Worm (Caenorhabditis elegans): Measurements from ENCODE around the gene ZK418.5.

The ZK418.5 gene

DNA sequence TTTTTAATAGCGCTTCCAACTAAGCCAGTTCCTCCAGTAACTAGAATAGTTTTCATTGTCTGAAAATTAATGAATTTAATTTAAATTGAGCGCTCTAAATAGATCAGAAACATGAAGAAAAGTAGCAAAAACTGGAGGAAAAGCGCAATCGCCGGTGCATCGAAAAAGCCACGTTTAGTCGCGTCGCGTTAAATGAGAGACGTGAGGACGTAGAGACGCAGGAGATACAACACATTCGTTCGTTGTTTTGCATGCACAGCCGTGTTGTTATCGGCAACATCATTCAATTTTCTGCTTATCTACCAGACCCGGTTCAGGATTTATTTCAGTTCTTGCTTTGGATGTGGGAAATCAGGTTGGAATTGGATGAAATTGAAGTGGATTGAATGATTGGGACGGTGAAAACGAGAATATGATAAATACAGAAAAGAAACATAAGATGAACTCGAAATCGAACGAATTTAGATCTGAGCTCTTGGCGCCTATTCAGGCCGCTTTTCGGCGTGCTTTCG is 6.2 kb downstream of the ZK418.5 start, which contains the start of gene ger-1:
TSS of gene ger-1 (minus strand) at position 93 of the 512 bp plus-strand sequence.
- no peak for TF ChIP-seq dao-5 (tag; optimal IDR thresholded peaks at IDR 0.05)
- TF ChIP-seq him-1 (tag; optimal IDR thresholded peaks at IDR 0.05), result no peak
- no peak for TF ChIP-seq W03F9.2 (tag; optimal IDR thresholded peaks at IDR 0.05)

DNA sequence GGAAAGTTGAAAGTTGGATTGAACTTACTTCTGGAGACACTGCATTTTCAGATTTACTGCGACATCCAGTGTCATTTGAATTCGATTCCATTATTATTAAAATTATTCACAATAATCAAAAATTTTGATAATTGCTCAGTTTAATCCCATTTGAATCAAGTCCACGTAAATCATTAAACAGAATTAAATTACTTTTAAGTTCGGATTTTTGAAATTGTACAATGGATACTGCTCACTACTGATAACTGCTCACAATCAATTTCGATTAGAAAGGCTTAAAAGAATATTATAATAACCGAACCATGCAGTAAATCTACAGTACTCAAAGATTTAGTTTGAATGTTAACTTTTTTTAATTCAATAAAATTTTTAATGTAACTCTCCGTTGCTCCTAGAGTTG is 9.5 kb downstream of the ZK418.5 start, which contains the start of gene R01H2.4:
TSS of gene R01H2.4 (minus strand) at position 101 of the 400 bp plus-strand sequence.
- no peak for TF ChIP-seq dao-5 (tag; optimal IDR thresholded peaks at IDR 0.05)
- no peak for TF ChIP-seq W03F9.2 (tag; optimal IDR thresholded peaks at IDR 0.05)
- TF ChIP-seq him-1 (tag; optimal IDR thresholded peaks at IDR 0.05), result no peak

DNA sequence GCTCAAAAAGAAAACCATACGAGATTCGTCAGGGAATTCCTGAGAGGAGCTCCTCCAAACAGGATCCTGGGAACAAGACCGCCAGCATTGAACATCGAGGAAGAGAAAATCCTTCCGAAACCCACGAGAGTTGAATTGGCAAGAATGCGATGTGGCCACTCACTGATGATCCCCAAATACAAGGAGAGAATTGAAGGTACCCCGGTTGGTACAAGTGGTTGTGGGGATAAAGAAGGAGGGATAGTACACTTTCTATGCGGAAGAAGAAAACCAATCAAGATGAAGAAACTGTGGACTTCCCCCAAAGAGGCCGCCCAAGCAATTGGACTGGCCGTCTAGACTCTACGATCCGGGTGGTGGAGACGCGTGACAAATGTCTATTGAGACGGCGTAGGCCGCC is 10.6 kb downstream of the ZK418.5 start:
- TF ChIP-seq him-1 (tag; optimal IDR thresholded peaks at IDR 0.05) (no peak), dao-5 (tag; optimal IDR thresholded peaks at IDR 0.05) (no peak), W03F9.2 (tag; optimal IDR thresholded peaks at IDR 0.05) (no peak)

DNA sequence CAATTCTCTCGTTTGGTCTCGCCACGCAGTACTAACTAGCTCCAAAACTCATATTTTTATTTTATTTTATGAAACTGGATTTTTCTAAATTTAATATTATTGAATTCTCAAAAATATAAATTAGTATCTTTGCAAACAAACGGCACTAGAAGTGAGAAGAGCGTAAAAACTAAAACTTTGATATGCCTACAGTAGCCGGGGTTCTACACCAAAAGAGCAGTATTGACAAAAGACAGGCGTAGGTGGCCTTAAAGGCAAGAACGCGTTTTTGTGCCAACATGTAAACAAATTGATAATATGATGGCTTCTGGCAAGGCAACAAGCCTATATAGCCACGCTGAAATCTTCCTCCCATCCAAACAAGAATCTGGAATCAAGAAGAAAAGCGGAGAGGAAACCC is 11.1 kb downstream of the ZK418.5 start, which contains the start of gene R01H2.1:
TSS of gene R01H2.1 (plus strand) at position 301 of the 400 bp plus-strand sequence.
- no peak for TF ChIP-seq him-1 (tag; optimal IDR thresholded peaks at IDR 0.05)
- no peak for TF ChIP-seq W03F9.2 (tag; optimal IDR thresholded peaks at IDR 0.05)
- TF ChIP-seq dao-5 (tag; optimal IDR thresholded peaks at IDR 0.05), result no peak

DNA sequence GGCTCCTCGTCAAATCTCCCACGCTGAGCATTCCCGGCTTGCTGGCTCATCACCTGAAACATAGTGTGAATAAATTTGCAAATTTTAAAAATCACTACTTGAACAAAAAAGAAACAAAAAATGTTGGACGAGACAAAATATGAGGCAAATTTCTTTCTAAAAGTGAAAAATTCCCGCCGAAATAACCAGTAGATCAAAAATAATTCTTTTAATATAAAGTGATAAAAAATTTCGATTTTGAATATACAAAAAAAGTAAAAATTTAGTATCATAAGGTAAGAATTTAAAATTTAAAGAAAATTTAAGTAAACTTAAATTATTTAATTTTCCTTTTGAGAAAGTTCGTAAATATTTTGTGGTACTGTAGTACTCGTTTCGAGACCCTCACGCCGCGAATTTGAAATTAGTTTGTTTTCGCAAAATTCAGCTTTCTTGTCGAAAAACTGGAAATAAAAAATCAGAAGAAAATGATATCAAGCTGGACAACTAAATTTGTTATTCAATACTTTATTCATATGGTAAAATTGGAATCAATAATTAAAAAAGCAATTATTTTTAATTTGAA is 13.0 kb downstream of the ZK418.5 start, which contains the start of gene egg-2:
TSS of gene egg-2 (minus strand) at position 53 of the 565 bp plus-strand sequence.
- TF ChIP-seq W03F9.2 (tag; optimal IDR thresholded peaks at IDR 0.05) (no peak), dao-5 (tag; optimal IDR thresholded peaks at IDR 0.05) (no peak), him-1 (tag; optimal IDR thresholded peaks at IDR 0.05) (no peak)

DNA sequence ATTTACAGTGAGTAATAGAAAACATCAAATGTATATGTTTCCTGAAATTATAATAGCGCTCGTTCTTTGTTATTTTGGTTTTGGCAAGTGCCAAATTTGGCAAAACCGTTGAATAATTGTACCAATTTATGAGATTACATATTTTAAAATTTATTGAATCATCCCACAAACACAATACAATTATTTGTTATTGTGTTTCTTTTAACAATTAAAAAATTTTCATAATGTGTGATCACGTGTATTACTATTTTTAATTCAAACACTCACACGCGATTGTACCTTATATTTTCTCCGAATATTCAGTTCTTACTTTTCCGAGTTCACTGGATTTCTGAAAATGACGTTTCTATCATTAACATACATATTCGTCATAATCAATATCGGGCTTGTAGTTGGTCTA is 17.4 kb downstream of the ZK418.5 start, which contains the start of gene R01H2.2:
TSS of gene R01H2.2 (plus strand) at position 301 of the 400 bp plus-strand sequence.
- TF ChIP-seq dao-5 (tag; optimal IDR thresholded peaks at IDR 0.05), result no peak
- no peak for TF ChIP-seq him-1 (tag; optimal IDR thresholded peaks at IDR 0.05)
- TF ChIP-seq W03F9.2 (tag; optimal IDR thresholded peaks at IDR 0.05), result no peak

DNA sequence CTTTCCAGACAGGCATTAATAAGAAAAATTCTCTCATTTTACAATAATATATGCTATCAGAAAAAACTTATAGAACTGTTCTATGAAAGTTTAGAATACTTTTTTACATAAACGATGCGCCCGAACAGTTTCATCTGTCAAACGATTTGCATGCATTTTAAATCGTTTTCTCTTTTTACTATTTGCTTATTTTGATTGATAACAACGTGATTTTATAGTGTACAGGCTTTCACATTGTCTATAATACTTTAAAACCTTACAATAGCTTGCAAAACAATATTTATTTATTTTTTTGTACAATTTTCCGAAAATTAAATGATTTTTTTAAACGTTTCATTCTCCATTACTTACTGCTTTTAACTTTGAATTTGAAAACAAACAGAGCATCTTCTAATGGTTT is 28.0 kb downstream of the ZK418.5 start, which contains the start of gene R01H2.7:
TSS of gene R01H2.7 (minus strand) at position 101 of the 400 bp plus-strand sequence.
- TF ChIP-seq dao-5 (tag; optimal IDR thresholded peaks at IDR 0.05), result no peak
- TF ChIP-seq him-1 (tag; optimal IDR thresholded peaks at IDR 0.05), result no peak
- no peak for TF ChIP-seq W03F9.2 (tag; optimal IDR thresholded peaks at IDR 0.05)

DNA sequence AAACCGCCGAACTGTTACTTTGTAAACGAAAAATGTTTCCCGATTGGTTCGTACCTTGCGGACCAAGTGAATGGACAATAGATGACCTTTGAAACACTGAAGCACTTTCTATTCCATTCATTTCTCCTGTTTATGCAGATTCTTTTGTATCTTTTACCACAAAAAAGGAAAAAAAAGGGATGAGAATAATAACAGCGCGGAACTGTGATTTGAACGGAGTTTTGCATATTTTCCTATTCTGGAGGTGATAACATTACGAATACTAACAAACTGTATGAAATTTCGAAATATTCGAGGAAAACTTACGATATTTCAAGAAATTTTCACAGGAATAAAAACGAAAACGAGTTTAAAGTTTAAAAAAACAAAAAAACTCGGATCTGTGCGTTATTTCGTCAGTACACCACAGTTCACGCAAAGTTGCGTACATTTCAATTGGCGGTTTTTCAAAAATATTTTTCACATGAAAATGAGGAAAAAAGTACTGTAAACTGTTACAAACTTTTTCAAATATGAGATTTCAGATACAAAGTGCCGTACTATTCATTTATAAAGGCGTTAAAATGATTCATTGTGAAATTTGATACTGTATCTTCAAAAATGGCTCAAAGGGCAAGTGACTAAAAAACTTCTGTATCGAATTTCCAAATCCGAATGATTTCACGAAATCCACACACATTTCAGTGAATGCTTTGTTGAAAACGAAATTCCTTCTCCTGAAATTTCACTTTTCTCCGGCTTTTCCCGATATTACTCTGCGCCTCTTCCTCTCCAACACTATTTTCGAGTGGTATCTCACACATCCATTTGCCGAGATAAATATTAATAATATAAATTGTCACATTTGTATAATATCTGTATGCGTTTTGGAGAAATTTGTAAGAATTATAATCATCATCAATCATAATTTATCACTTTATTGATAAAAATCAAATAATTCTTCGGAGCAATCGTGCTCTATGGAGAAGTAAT is 39.1 kb downstream of the ZK418.5 start:
- no peak for TF ChIP-seq dao-5 (tag; optimal IDR thresholded peaks at IDR 0.05)
- TF ChIP-seq W03F9.2 (tag; optimal IDR thresholded peaks at IDR 0.05), result no peak
- TF ChIP-seq him-1 (tag; optimal IDR thresholded peaks at IDR 0.05), result no peak

DNA sequence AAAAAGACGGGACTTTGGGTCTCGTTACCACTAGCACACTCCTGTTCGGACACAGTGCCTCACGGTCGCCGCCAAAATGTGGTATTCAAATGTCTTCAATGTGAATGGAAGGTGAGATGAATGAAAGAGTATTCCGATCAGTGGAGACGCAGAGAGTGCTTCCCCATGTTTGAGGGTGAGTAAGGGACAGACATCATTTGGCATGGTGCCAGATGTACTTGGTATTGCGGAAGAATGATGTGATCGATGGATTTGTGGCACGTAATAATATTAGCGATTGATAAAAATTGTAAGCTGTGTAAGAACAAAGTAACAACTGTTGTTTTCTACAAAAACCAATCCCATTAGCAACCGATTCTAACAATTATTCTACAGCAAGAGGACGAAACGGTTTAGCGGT is 41.6 kb downstream of the ZK418.5 start:
- TF ChIP-seq him-1 (tag; optimal IDR thresholded peaks at IDR 0.05) (no peak), dao-5 (tag; optimal IDR thresholded peaks at IDR 0.05) (no peak), W03F9.2 (tag; optimal IDR thresholded peaks at IDR 0.05) (no peak)

DNA sequence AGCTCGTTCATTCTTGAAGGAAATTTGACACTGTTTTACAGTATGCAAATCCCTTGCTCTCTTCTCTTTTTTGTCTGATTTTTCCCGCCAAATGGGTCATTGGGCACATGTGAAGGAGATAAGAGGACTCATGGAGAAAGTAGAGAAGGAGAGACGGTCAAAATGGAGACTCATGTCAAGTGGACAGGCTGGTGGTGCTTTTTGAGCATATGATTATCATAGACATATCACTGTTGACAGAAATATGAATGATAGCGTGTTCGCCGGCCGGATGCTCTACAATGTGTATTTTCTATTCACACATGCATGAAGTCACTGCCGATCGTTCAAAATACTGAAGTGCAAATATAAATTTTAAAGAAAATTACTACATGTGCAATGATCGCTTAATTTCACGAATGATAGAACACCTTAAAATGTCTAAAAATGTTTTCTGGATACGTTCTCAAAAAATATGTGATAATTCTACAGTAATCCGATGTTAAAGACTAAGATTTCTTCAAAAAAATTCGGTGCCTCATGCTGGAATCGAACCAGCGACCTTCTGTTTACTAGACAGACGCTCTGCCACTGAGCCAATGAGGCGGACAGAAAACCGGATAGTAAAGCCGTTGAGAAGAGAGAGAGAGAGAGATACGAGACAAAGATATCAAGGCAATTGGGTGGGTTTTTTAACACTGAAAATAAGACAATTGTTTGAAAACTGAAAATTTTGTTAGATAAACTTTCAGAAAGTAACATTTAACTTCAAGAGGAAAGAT is 43.4 kb downstream of the ZK418.5 start:
- TF ChIP-seq W03F9.2 (tag; optimal IDR thresholded peaks at IDR 0.05) (no peak), him-1 (tag; optimal IDR thresholded peaks at IDR 0.05) (peak; percentile 50)

DNA sequence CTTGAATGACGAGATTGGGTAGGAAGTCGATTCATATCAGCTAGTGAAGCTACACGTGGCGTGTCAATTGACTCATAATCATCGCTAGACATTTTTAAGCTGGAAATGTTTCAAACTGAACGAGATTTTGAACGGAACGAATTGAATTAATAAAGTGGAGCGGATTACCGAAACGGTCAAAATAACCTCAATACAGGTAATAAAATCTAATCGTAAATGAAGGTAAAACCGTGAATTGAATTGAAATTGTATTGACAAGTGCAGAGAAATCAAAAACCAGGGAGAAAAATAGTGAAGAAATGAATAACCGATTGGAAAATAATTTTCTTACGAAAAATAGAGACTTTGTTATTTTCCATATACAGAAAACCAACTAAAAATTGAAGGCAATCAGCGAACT is 44.5 kb downstream of the ZK418.5 start, which contains the start of gene cyk-1:
TSS of gene cyk-1 (minus strand) at position 101 of the 400 bp plus-strand sequence.
- TF ChIP-seq dao-5 (tag; optimal IDR thresholded peaks at IDR 0.05), result no peak
- TF ChIP-seq him-1 (tag; optimal IDR thresholded peaks at IDR 0.05), result no peak
- TF ChIP-seq W03F9.2 (tag; optimal IDR thresholded peaks at IDR 0.05), result no peak

DNA sequence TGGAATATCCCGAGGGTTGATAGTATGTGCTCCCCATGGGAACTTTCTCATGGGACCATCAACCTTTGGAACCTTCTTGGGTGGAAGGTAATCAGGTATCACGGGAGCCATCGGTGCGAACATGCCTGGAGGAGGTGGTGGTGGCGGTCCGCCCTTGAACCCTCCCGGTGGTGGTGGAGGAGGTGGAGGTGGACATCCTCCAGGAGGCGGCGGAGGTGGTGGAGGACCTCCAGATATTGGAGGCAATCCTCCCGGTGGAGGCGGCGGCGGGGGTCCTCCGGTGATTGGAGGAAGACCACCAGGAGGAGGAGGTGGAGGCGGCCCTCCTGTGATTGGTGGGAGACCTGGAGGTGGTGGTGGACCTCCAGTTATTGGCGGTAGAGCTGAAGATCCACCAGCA is 47.8 kb downstream of the ZK418.5 start:
- TF ChIP-seq dao-5 (tag; optimal IDR thresholded peaks at IDR 0.05), result no peak
- TF ChIP-seq him-1 (tag; optimal IDR thresholded peaks at IDR 0.05), result no peak
- no peak for TF ChIP-seq W03F9.2 (tag; optimal IDR thresholded peaks at IDR 0.05)

Measured in whole organism, L4/young adult.